Worm (Caenorhabditis elegans): ENCODE results near the gene arl-5.

Gene arl-5

DNA sequence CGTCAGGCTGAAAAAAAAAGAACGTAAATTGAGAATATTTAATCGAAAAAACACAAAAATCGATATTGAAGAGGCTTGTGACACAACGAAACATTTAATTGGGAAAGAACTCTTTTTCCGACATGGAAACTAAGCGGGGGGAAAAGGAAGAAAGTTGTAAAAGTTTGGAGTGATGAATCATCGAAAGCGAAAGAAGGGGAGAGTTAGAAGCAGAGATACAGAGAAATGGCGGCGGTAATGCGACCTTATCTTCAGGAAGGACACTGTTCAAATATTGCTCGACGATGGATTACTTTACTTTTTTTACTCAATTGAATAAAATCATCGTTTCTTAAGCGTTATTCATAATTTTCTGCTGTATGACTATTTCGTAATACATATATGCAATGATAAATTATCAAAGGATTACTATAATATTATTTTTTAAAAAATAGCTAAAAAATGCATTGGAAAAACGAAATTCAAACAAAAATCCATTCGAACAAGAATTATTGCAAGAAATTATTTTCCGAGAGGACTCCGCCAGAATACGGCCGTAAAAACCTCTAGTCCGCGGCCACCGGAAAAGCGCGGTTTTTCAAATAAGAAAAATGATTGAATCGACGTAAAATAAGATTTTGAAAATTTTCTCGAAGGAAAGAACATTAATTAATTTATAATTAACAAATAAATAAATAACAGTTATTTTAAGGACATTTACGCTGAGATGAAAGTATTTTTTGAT is 44.9 kb downstream of the arl-5 start, which contains the start of gene dhhc-4 (continued):
- TF ChIP-seq lin-39 (tag; optimal IDR thresholded peaks at IDR 0.05) (peak; percentile 86), ces-1 (GFP tag; optimal IDR thresholded peaks at IDR 0.05) (no peak), nhr-90 (tag; optimal IDR thresholded peaks at IDR 0.05; ENCODE audit: poor library complexity) (peak; percentile 96), F16B12.6 (tag; optimal IDR thresholded peaks at IDR 0.05) (peak; percentile 0), unc-98 (GFP tag; IDR thresholded peaks at IDR 0.05) (peak; percentile 88), ztf-11 (tag; optimal IDR thresholded peaks at IDR 0.05) (peak in 1 of 2 experiments; percentile 96), ztf-4 (tag; optimal IDR thresholded peaks at IDR 0.05) (no peak), unc-62 (GFP tag; optimal IDR thresholded peaks at IDR 0.05) (no peak), dpl-1 (GFP tag; optimal IDR thresholded peaks at IDR 0.05) (peak; percentile 88 to 93 (median 91)), snu-23 (GFP tag; optimal IDR thresholded peaks at IDR 0.05) (peak; percentile 77), aly-2 (tag; optimal IDR thresholded peaks at IDR 0.05) (peak; percentile 13), lin-13 (GFP tag; optimal IDR thresholded peaks at IDR 0.05) (no peak), tlp-1 (tag; optimal IDR thresholded peaks at IDR 0.05) (no peak), nhr-19 (GFP tag; conservative IDR thresholded peaks at IDR 0.05) (peak; percentile 90), pax-3 (tag; optimal IDR thresholded peaks at IDR 0.05) (peak; percentile 95), unc-130 (tag; optimal IDR thresholded peaks at IDR 0.05) (peak; percentile 28), fkh-4 (tag; optimal IDR thresholded peaks at IDR 0.05; ENCODE audit: borderline replicate concordance) (peak; percentile 97), mep-1 (tag; optimal IDR thresholded peaks at IDR 0.05) (peak; percentile 52), nhr-85 (tag) (peak; percentile 92), hpl-2 (GFP tag; optimal IDR thresholded peaks at IDR 0.05) (no peak), irx-1 (tag; optimal IDR thresholded peaks at IDR 0.05) (peak; percentile 95), snpc-4 (tag; optimal IDR thresholded peaks at IDR 0.05) (peak; percentile 28), pag-3 (tag; optimal IDR thresholded peaks at IDR 0.05; ENCODE audit: borderline replicate concordance, insufficient read depth) (no peak), sox-4 (tag; optimal IDR thresholded peaks at IDR 0.05) (peak; percentile 91), elt-2 (tag; optimal IDR thresholded peaks at IDR 0.05) (peak; percentile 72), nhr-47 (tag; optimal IDR thresholded peaks at IDR 0.05) (peak; percentile 95), egl-13 (tag; optimal IDR thresholded peaks at IDR 0.05) (peak; percentile 95), lsy-2 (tag; optimal IDR thresholded peaks at IDR 0.05) (peak; percentile 74 to 87), jun-1 (tag; optimal IDR thresholded peaks at IDR 0.05) (no peak), lin-14 (GFP tag; optimal IDR thresholded peaks at IDR 0.05) (peak; percentile 84), nhr-28 (tag; optimal IDR thresholded peaks at IDR 0.05) (no peak), ets-5 (GFP tag; IDR thresholded peaks at IDR 0.05) (no peak), dsc-1 (tag; optimal IDR thresholded peaks at IDR 0.05) (peak; percentile 94), nhr-77 (tag; optimal IDR thresholded peaks at IDR 0.05) (no peak), ceh-8 (GFP tag; optimal IDR thresholded peaks at IDR 0.05) (peak; percentile 87), fkh-10 (GFP tag; optimal IDR thresholded peaks at IDR 0.05) (no peak), isw-1 (GFP tag; IDR thresholded peaks at IDR 0.05) (peak; percentile 82), C04F5.9 (tag; optimal IDR thresholded peaks at IDR 0.05) (peak; percentile 84), zag-1 (tag; optimal IDR thresholded peaks at IDR 0.05) (no peak), fos-1 (tag; optimal IDR thresholded peaks at IDR 0.05) (no peak), nhr-11 (tag; optimal IDR thresholded peaks at IDR 0.05) (no peak), nhr-12 (tag; optimal IDR thresholded peaks at IDR 0.05) (no peak), grh-1 (GFP tag; IDR thresholded peaks at IDR 0.05) (peak; percentile 83), mab-9 (GFP tag; IDR thresholded peaks at IDR 0.05) (peak; percentile 87), xbp-1 (tag; optimal IDR thresholded peaks at IDR 0.05) (peak; percentile 90), tbx-2 (tag; optimal IDR thresholded peaks at IDR 0.05) (peak; percentile 94), aha-1 (tag; optimal IDR thresholded peaks at IDR 0.05) (no peak), sup-37 (GFP tag; optimal IDR thresholded peaks at IDR 0.05) (peak; percentile 82), mdl-1 (tag; optimal IDR thresholded peaks at IDR 0.05) (no peak), Y116A8C.19 (tag; optimal IDR thresholded peaks at IDR 0.05; ENCODE audit: borderline replicate concordance) (peak; percentile 73), ceh-82 (tag; optimal IDR thresholded peaks at IDR 0.05) (peak; percentile 52 to 58 (median 55)), lin-15B (tag; optimal IDR thresholded peaks at IDR 0.05) (peak; percentile 37)
